Worm (Caenorhabditis elegans): Measurements from ENCODE around the gene swt-3.

swt-3 gene

DNA sequence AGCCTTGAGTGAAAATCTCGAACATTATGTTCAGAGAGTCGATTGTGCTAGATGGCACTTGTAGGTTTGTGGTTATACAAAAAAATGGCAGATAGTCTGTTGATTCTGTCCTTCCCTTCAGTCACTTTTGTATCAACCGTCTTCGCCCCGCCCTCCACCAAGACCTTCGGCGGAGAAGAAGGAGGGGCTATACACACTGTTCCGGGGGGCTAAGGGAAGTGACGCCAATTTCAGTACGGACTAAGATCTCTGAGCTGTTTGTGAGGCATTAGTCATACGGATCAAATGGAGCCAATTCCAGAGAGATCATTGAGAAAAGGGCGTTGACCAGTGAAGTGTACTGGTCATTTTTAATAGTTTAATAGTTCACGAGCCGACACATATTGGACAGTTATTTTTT, at the start of gene swt-3:
swt-3 (minus strand) TSS at position 101 of the 400 bp plus-strand sequence.
- TF ChIP-seq attf-3 (GFP tag; conservative IDR thresholded peaks at IDR 0.05) (no peak), lin-40 (tag; optimal IDR thresholded peaks at IDR 0.05) (no peak), gei-17 (GFP tag; optimal IDR thresholded peaks at IDR 0.05) (no peak), fkh-3 (tag; optimal IDR thresholded peaks at IDR 0.05) (no peak), Y95B8A.8 (GFP tag; IDR thresholded peaks at IDR 0.05) (no peak), ceh-58 (GFP tag; IDR thresholded peaks at IDR 0.05) (no peak), nhr-90 (tag; optimal IDR thresholded peaks at IDR 0.05) (no peak), nfyb-1 (GFP tag; IDR thresholded peaks at IDR 0.05) (no peak), aptf-2 (GFP tag; conservative IDR thresholded peaks at IDR 0.05) (no peak), F22D6.2 (tag; optimal IDR thresholded peaks at IDR 0.05) (no peak), athp-1 (tag; optimal IDR thresholded peaks at IDR 0.05) (no peak), tbx-9 (tag; optimal IDR thresholded peaks at IDR 0.05; ENCODE audit: borderline replicate concordance) (no peak), sptf-2 (GFP tag; optimal IDR thresholded peaks at IDR 0.05) (no peak)

DNA sequence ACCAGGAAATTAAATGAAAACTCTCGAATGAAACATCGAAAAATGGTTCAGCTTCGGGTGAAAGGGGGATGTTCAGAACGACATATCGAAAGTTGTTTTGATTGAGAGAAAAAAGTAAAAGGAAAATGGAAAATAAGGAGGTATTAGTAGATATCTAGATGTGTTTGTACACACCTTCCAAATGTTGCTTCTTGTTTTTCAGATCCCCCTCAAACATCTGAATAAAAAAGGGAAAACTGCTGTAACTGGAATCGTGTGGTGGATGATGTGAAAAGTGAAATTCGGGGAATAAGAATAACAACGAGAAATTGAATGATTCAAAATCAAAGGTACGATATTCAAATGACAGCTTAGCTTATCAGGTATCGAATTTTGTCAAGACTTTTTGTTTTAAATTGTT, 47.6 kb upstream of the swt-3 start, which contains the start of gene npax-3:
npax-3 (minus strand) TSS at position 101 of the 400 bp plus-strand sequence.
- no peak for TF ChIP-seq lin-35 (GFP tag; optimal IDR thresholded peaks at IDR 0.05)
- TF ChIP-seq hrde-1 (tag; optimal IDR thresholded peaks at IDR 0.05; ENCODE audit: borderline replicate concordance) = no peak
- no peak for TF ChIP-seq lin-54 (GFP tag; optimal IDR thresholded peaks at IDR 0.05)
- no peak for TF ChIP-seq ets-4 (GFP tag; optimal IDR thresholded peaks at IDR 0.05)
- no peak for TF ChIP-seq mes-4 (tag; optimal IDR thresholded peaks at IDR 0.05)
- no peak for TF ChIP-seq Y79H2A.3 (GFP tag; conservative IDR thresholded peaks at IDR 0.05)
- TF ChIP-seq tlf-1 (GFP tag; optimal IDR thresholded peaks at IDR 0.05) = no peak
- no peak for TF ChIP-seq bed-2 (GFP tag; IDR thresholded peaks at IDR 0.05)
- TF ChIP-seq ekl-4 (GFP tag; IDR thresholded peaks at IDR 0.05) = no peak
- TF ChIP-seq madf-3 (GFP tag; IDR thresholded peaks at IDR 0.05) = no peak
- no peak for TF ChIP-seq somi-1 (GFP tag; optimal IDR thresholded peaks at IDR 0.05)
- no peak for TF ChIP-seq ztf-3 (GFP tag; optimal IDR thresholded peaks at IDR 0.05)
- no peak for TF ChIP-seq ccch-3 (GFP tag; optimal IDR thresholded peaks at IDR 0.05)
- no peak for TF ChIP-seq ZK185.1 (tag; optimal IDR thresholded peaks at IDR 0.05; ENCODE audit: poor library complexity, severe bottlenecking)
- no peak for TF ChIP-seq Y53F4B.3 (GFP tag; IDR thresholded peaks at IDR 0.05)
- TF ChIP-seq B0035.1 (tag; optimal IDR thresholded peaks at IDR 0.05) = no peak
- TF ChIP-seq dpff-1 (tag; optimal IDR thresholded peaks at IDR 0.05) = no peak
- TF ChIP-seq nfyb-1 (GFP tag; IDR thresholded peaks at IDR 0.05) = no peak
- no peak for TF ChIP-seq hsf-1 (GFP tag; IDR thresholded peaks at IDR 0.05)

DNA sequence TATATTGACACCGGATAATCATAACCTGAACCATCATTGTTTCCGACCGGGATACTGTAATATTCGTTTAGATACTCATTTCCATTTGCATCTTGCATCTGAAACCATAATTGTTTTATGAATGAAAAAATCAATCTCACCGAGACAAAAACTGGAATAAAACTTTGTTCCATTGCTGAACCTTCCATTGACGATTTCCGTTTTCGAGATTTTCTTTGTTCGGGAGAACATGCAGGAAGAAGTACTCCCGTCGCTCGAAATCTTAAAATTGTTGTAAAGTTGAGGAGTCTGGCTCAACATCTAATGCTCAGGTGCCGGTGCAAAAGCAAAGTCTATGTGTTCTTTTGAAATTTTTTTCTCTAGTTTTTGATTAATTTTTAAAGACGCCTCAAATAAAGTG, 45.5 kb upstream of the swt-3 start:
- TF ChIP-seq ztf-26 (tag; optimal IDR thresholded peaks at IDR 0.05) = peak; percentile 4
- TF ChIP-seq mcd-1 (GFP tag; IDR thresholded peaks at IDR 0.05) = no peak

DNA sequence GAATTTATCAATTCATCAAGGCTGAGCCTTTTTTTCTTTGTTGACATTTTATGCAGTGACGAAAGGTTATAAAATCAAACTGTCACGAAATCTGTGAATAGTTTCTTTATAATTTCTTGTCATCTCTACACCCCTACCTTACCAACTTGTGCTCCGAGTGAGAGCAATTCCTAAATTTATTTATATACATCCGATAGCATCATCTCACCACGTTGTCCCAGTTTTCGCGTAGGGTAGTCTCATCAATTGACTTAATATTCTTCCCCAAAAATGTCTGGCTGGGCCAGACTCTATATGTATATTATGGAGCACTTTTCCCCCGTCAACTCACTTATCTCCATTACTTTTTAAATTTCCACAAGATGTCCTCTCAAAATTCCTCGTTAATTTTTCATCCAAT, 44.9 kb upstream of the swt-3 start:
- TF ChIP-seq lin-26 (GFP tag; IDR thresholded peaks at IDR 0.05) = 0 out of 2 replicates have a peak, but pooled peaks have one; percentile 19
- TF ChIP-seq ceh-40 (GFP tag; IDR thresholded peaks at IDR 0.05) = no peak
- peak; percentile 52; the same call in 1 of the 2 replicates for TF ChIP-seq nfyb-1 (GFP tag; IDR thresholded peaks at IDR 0.05)
- TF ChIP-seq snpc-3.4 (tag; optimal IDR thresholded peaks at IDR 0.05) = no peak
- no peak for TF ChIP-seq rpc-1 (optimal IDR thresholded peaks at IDR 0.05)
- no peak for TF ChIP-seq rpc-1 (tag; optimal IDR thresholded peaks at IDR 0.05)
